Fruit fly (Drosophila melanogaster) whole organism, embryonic: Measurements from ENCODE around the gene CG11980.
A peak's percentile ranks its signal among the peaks of the same experiment; 100 is the strongest.

ENCODE experiments used
- Awh ChIP-seq: fragments of 200-800 bp; sonication (Bioruptor generic); IDR thresholded peaks from 2 replicates; pipeline ENCODE4, ENCODE4 v1.3.6; 2022; ENCODE audit warnings: missing biosample characterization, missing genetic modification characterization
- C15 ChIP-seq: fragments of 200-800 bp; sonication (Bioruptor generic); IDR thresholded peaks from 3 replicates; pipeline ENCODE4 v1.3.6; 2022; ENCODE audit warnings: missing biosample characterization, missing genetic modification characterization
- CG10209 ChIP-seq: fragments of 200-800 bp; sonication (Bioruptor generic); optimal IDR thresholded peaks from 3 replicates; lab custom pipeline; 2017; ENCODE audit warnings: missing biosample characterization, mild to moderate bottlenecking, missing genetic modification characterization, missing genetic modification reagents
- CG10979 ChIP-seq: fragments of 200-800 bp; sonication (Bioruptor generic); optimal IDR thresholded peaks from 2 replicates; lab custom pipeline; 2018; ENCODE audit warnings: missing biosample characterization, mild to moderate bottlenecking, missing genetic modification characterization, moderate library complexity
- CG15011 ChIP-seq: fragments of 200-800 bp; sonication (Bioruptor generic); optimal IDR thresholded peaks from 3 replicates; lab custom pipeline; 2018; ENCODE audit warnings: missing biosample characterization, mild to moderate bottlenecking, missing genetic modification characterization
- CG17186 ChIP-seq: fragments of 200-800 bp; sonication (Bioruptor generic); optimal IDR thresholded peaks from 3 replicates; lab custom pipeline; 2017; ENCODE audit warnings: missing biosample characterization, missing genetic modification reagents, missing genetic modification characterization
- CG2712 ChIP-seq: fragments of 200-800 bp; optimal IDR thresholded peaks from 3 replicates; lab custom pipeline; 2019; ENCODE audit warnings: missing biosample characterization, mild to moderate bottlenecking, missing genetic modification characterization, moderate library complexity
- CG31441 ChIP-seq: fragments of 200-800 bp; sonication (Bioruptor generic); IDR thresholded peaks from 2 replicates; pipeline ENCODE4 v1.3.6; 2022; ENCODE audit warnings: missing biosample characterization, missing genetic modification characterization
- CG32532 ChIP-seq: fragments of 200-800 bp; sonication (Bioruptor generic); IDR thresholded peaks from 2 replicates; pipeline ENCODE4 v1.3.6; 2022; ENCODE audit warnings: missing biosample characterization, missing genetic modification characterization
- CG32772 ChIP-seq: fragments of 200-800 bp; sonication (Bioruptor generic); IDR thresholded peaks from 2 replicates; pipeline ENCODE4 v1.3.6; 2022; ENCODE audit warnings: missing biosample characterization, missing genetic modification characterization
- CG4854 ChIP-seq: fragments of 200-800 bp; sonication (Bioruptor generic); optimal IDR thresholded peaks from 2 replicates; lab custom pipeline; 2016; ENCODE audit warnings: missing biosample characterization, missing genetic modification characterization, inconsistent platforms
- CG5245 ChIP-seq: fragments of 200-800 bp; sonication (Bioruptor generic); optimal IDR thresholded peaks from 3 replicates; lab custom pipeline; 2016; ENCODE audit warnings: missing biosample characterization, missing genetic modification characterization
- CG6813 ChIP-seq: fragments of 200-800 bp; sonication (Bioruptor generic); optimal IDR thresholded peaks from 2 replicates; lab custom pipeline; 2017; ENCODE audit warnings: missing biosample characterization, missing genetic modification characterization, mild to moderate bottlenecking, moderate library complexity, missing genetic modification reagents
- CG7372 ChIP-seq: fragments of 200-800 bp; sonication (Bioruptor generic); IDR thresholded peaks from 2 replicates; pipeline ENCODE4 v1.3.6; 2022; ENCODE audit warnings: missing biosample characterization, missing genetic modification characterization
- CG7839 ChIP-seq: fragments of 200-800 bp; sonication (Bioruptor generic); optimal IDR thresholded peaks from 3 replicates; lab custom pipeline; 2018; ENCODE audit warnings: missing biosample characterization, mild to moderate bottlenecking, missing genetic modification characterization, moderate library complexity
- CG7987 ChIP-seq: fragments of 200-800 bp; sonication (Bioruptor generic); optimal IDR thresholded peaks from 2 replicates; lab custom pipeline; 2018; ENCODE audit warnings: missing biosample characterization, mild to moderate bottlenecking, missing genetic modification characterization, moderate library complexity
- CG8924 ChIP-seq: fragments of 200-800 bp; optimal IDR thresholded peaks from 3 replicates; lab custom pipeline; 2019; ENCODE audit warnings: missing biosample characterization, mild to moderate bottlenecking, missing genetic modification characterization, moderate library complexity
- CG8944 ChIP-seq: fragments of 200-800 bp; sonication (Bioruptor generic); optimal IDR thresholded peaks from 3 replicates; lab custom pipeline; 2016; ENCODE audit warnings: missing biosample characterization, missing genetic modification characterization
- CG9215 ChIP-seq: fragments of 200-800 bp; sonication (Bioruptor generic); IDR thresholded peaks from 2 replicates; pipeline ENCODE4 v1.3.6; 2022; ENCODE audit warnings: missing biosample characterization, missing genetic modification characterization
- CG9609 ChIP-seq: fragments of 200-800 bp; sonication (Bioruptor generic); optimal IDR thresholded peaks from 3 replicates; lab custom pipeline; 2016; ENCODE audit warnings: missing biosample characterization, missing genetic modification characterization
- CG9817 ChIP-seq: fragments of 200-800 bp; sonication (Bioruptor generic); optimal IDR thresholded peaks from 2 replicates; lab custom pipeline; 2018; ENCODE audit warnings: missing biosample characterization, mild to moderate bottlenecking, missing genetic modification characterization, moderate library complexity
- D ChIP-seq, 2 experiments: fragments of 200-800 bp in 1 of 2; fragments of >200 bp in 1 of 2; sonication (Bioruptor generic) in 1 of 2; optimal IDR thresholded peaks; 2 replicates in 1 of 2; 3 replicates in 1 of 2; lab custom pipeline; 2017; ENCODE audit warnings: mild to moderate bottlenecking in 1 of 2, missing biosample characterization in 1 of 2, missing genetic modification characterization in 1 of 2, missing genetic modification reagents in 1 of 2
- Dp ChIP-seq: fragments of 200-800 bp; sonication (Bioruptor generic); optimal IDR thresholded peaks from 2 replicates; lab custom pipeline; 2018; ENCODE audit warnings: missing biosample characterization, mild to moderate bottlenecking, missing genetic modification characterization, moderate library complexity
- Fer3 ChIP-seq: fragments of 200-800 bp; sonication (Bioruptor generic); optimal IDR thresholded peaks from 2 replicates; lab custom pipeline; 2018; ENCODE audit warnings: missing biosample characterization, mild to moderate bottlenecking, missing genetic modification characterization, moderate library complexity
- GATAe ChIP-seq: fragments of 200-800 bp; sonication (Bioruptor generic); conservative IDR thresholded peaks from 2 replicates; pipeline ENCODE4 v1.3.6; 2022; ENCODE audit warnings: missing biosample characterization, missing genetic modification characterization
- Gug ChIP-seq: fragments of 200-800 bp; sonication (Bioruptor generic); IDR thresholded peaks from 4 replicates; pipeline ENCODE4 v1.3.6; 2022; ENCODE audit warnings: missing biosample characterization, missing genetic modification characterization
- HLH54F ChIP-seq: fragments of 200-800 bp; sonication (Bioruptor generic); optimal IDR thresholded peaks from 3 replicates; lab custom pipeline; 2016; ENCODE audit warnings: missing biosample characterization, missing genetic modification characterization
- HLHmδ ChIP-seq: fragments of 200-800 bp; sonication (Bioruptor generic); optimal IDR thresholded peaks from 2 replicates; lab custom pipeline; 2018; ENCODE audit warnings: missing biosample characterization, mild to moderate bottlenecking, missing genetic modification characterization, moderate library complexity
- Hmr ChIP-seq: fragments of 200-800 bp; sonication (Bioruptor generic); optimal IDR thresholded peaks from 3 replicates; lab custom pipeline; 2017; ENCODE audit warnings: mild to moderate bottlenecking, missing biosample characterization, missing genetic modification reagents, missing genetic modification characterization
- Hr78 ChIP-seq, 2 experiments: fragments of 200-800 bp in 1 of 2; fragments of >200 bp in 1 of 2; sonication (Bioruptor generic) in 1 of 2; optimal IDR thresholded peaks; 2 replicates each; lab custom pipeline; 2017 to 2019; ENCODE audit warnings: missing biosample characterization in 2 of 2, missing genetic modification characterization in 2 of 2, mild to moderate bottlenecking in 1 of 2, moderate library complexity in 1 of 2
- Jarid2 ChIP-seq: fragments of 200-800 bp; sonication (Bioruptor generic); optimal IDR thresholded peaks from 3 replicates; lab custom pipeline; 2017; ENCODE audit warnings: mild to moderate bottlenecking, missing biosample characterization, missing genetic modification reagents, missing genetic modification characterization
- MTF-1 ChIP-seq: fragments of 200-800 bp; sonication (Bioruptor generic); optimal IDR thresholded peaks from 2 replicates; lab custom pipeline; 2018; ENCODE audit warnings: missing biosample characterization, mild to moderate bottlenecking, missing genetic modification characterization, borderline replicate concordance
- Max ChIP-seq: fragments of 200-800 bp; sonication (Bioruptor generic); optimal IDR thresholded peaks from 2 replicates; lab custom pipeline; 2016; ENCODE audit warnings: missing biosample characterization, mild to moderate bottlenecking, missing genetic modification characterization
- Myb ChIP-seq: fragments of 200-800 bp; sonication (Bioruptor generic); optimal IDR thresholded peaks from 2 replicates; lab custom pipeline; 2016; ENCODE audit warnings: missing biosample characterization, missing genetic modification characterization
- cas ChIP-seq: fragments of 200-800 bp; sonication (Bioruptor generic); IDR thresholded peaks from 2 replicates; pipeline ENCODE4 v1.3.6; 2022; ENCODE audit warnings: missing biosample characterization, missing genetic modification characterization
- caup ChIP-seq: fragments of 200-800 bp; sonication (Bioruptor generic); optimal IDR thresholded peaks from 3 replicates; lab custom pipeline; 2017; ENCODE audit warnings: missing biosample characterization, mild to moderate bottlenecking, missing genetic modification characterization, moderate library complexity; ENCODE audit not compliant: severe bottlenecking
- hbn ChIP-seq: fragments of 200-800 bp; sonication (Bioruptor generic); IDR thresholded peaks from 2 replicates; pipeline ENCODE4 v1.3.6; 2022; ENCODE audit warnings: missing biosample characterization, missing genetic modification characterization; ENCODE audit not compliant: partially characterized antibody
- jing ChIP-seq: fragments of 200-800 bp; sonication (Bioruptor generic); optimal IDR thresholded peaks from 2 replicates; lab custom pipeline; 2018; ENCODE audit warnings: missing biosample characterization, mild to moderate bottlenecking, missing genetic modification characterization
- peb ChIP-seq: fragments of 200-800 bp; sonication (Bioruptor generic); IDR thresholded peaks from 2 replicates; pipeline ENCODE4 v1.3.6; 2022; ENCODE audit warnings: missing biosample characterization, missing genetic modification characterization
- phol ChIP-seq: fragments of 200-800 bp; sonication (Bioruptor generic); optimal IDR thresholded peaks from 3 replicates; lab custom pipeline; 2018; ENCODE audit warnings: missing biosample characterization, mild to moderate bottlenecking, missing genetic modification characterization, moderate library complexity
- psq ChIP-seq: fragments of 200-800 bp; sonication (Bioruptor generic); optimal IDR thresholded peaks from 2 replicates; lab custom pipeline; 2017; ENCODE audit warnings: missing biosample characterization, missing genetic modification characterization
- sim ChIP-seq: fragments of 200-800 bp; sonication (Bioruptor generic); IDR thresholded peaks from 2 replicates; pipeline ENCODE4 v1.3.6; 2022; ENCODE audit warnings: missing biosample characterization, missing genetic modification characterization
- slp2 ChIP-seq: fragments of 200-800 bp; sonication (Bioruptor generic); optimal IDR thresholded peaks from 2 replicates; lab custom pipeline; 2016; ENCODE audit warnings: missing biosample characterization, missing genetic modification characterization
- tll ChIP-seq, 2 experiments: fragments of 200-800 bp in 1 of 2; fragments of >200 bp in 1 of 2; sonication (Bioruptor generic) in 1 of 2; optimal IDR thresholded peaks; 2 replicates each; lab custom pipeline; 2017 to 2019; ENCODE audit warnings: missing biosample characterization in 2 of 2, missing genetic modification characterization in 2 of 2, mild to moderate bottlenecking in 1 of 2, moderate library complexity in 1 of 2
- toy ChIP-seq: fragments of 200-800 bp; sonication (Bioruptor generic); IDR thresholded peaks from 2 replicates; pipeline ENCODE4 v1.3.6; 2022; ENCODE audit warnings: missing biosample characterization, missing genetic modification characterization
- twi ChIP-seq: fragments of 200-800 bp; optimal IDR thresholded peaks from 2 replicates; lab custom pipeline; 2019; ENCODE audit warnings: missing biosample characterization, mild to moderate bottlenecking, missing genetic modification characterization, moderate library complexity
- wdn ChIP-seq: fragments of 200-800 bp; sonication (Bioruptor generic); IDR thresholded peaks from 2 replicates; pipeline ENCODE4 v1.3.6; 2022; ENCODE audit warnings: missing biosample characterization, missing genetic modification characterization
- zen ChIP-seq: fragments of 200-800 bp; sonication (Bioruptor generic); optimal IDR thresholded peaks from 3 replicates; lab custom pipeline; 2018; ENCODE audit warnings: missing biosample characterization, mild to moderate bottlenecking, missing genetic modification characterization, moderate library complexity
- zfh2 ChIP-seq: fragments of 200-800 bp; sonication (Bioruptor generic); optimal IDR thresholded peaks from 2 replicates; lab custom pipeline; 2016; ENCODE audit warnings: missing biosample characterization, missing genetic modification characterization

The CG11980 gene

dm6 chr3R:8963756-8964342 lies 40.0 kb upstream of the CG11980 start (continued):
- TF ChIP-seq Hmr (no peak), CG32772 (GFP tag; lab: Robert Waterston, UW) (peak; percentile 32; the same call in 1 of the 2 replicates), CG31441 (GFP tag; lab: Robert Waterston, UW) (peak; percentile 73), CG8924 (tag; lab: Kevin White, UChicago) (peak; percentile 35), tll (GFP tag; optimal IDR thresholded peaks at IDR 0.05; lab: Kevin White, UChicago) (no peak), CG7987 (GFP tag; lab: Kevin White, UChicago) (no peak), CG6813 (GFP tag; lab: Kevin White, UChicago) (no peak), CG32532 (no peak), HLH54F (GFP tag; lab: Kevin White, UChicago) (no peak), jing (GFP tag; lab: Kevin White, UChicago) (no peak), CG17186 (GFP tag; lab: Kevin White, UChicago) (no peak), psq (no peak), CG8944 (GFP tag; lab: Kevin White, UChicago) (no peak), zfh2 (GFP tag; lab: Kevin White, UChicago) (no peak), CG9609 (GFP tag; lab: Kevin White, UChicago) (no peak), Dp (GFP tag; lab: Kevin White, UChicago) (no peak), MTF-1 (GFP tag; lab: Kevin White, UChicago) (no peak), zen (tag; lab: Kevin White, UChicago) (no peak), CG2712 (peak; percentile 55), D (optimal IDR thresholded peaks at IDR 0.05; lab: Kevin White, UChicago) (no peak), D (GFP tag; optimal IDR thresholded peaks at IDR 0.05; lab: Kevin White, UChicago) (no peak), hbn (GFP tag; lab: Robert Waterston, UW) (no peak), Jarid2 (GFP tag; lab: Kevin White, UChicago) (no peak), HLHmδ (GFP tag; lab: Kevin White, UChicago) (no peak), sim (no peak), cas (GFP tag; lab: Robert Waterston, UW) (no peak), phol (tag; lab: Kevin White, UChicago) (peak; percentile 47), CG10209 (GFP tag; lab: Kevin White, UChicago) (no peak), CG5245 (no peak), wdn (GFP tag; lab: Robert Waterston, UW) (no peak), Fer3 (tag; lab: Kevin White, UChicago) (no peak), CG7839 (tag; lab: Kevin White, UChicago) (peak; percentile 48), Max (GFP tag; lab: Kevin White, UChicago) (no peak), C15 (GFP tag; lab: Robert Waterston, UW) (no peak), twi (tag; lab: Kevin White, UChicago) (no peak), CG7372 (GFP tag; lab: Robert Waterston, UW) (0 out of 2 replicates have a peak, but pooled peaks have one; percentile 16), Myb (GFP tag; lab: Kevin White, UChicago) (no peak), peb (no peak), CG4854 (GFP tag; lab: Kevin White, UChicago) (no peak), Gug (GFP tag; lab: Robert Waterston, UW) (no peak), CG15011 (no peak), CG10979 (tag; lab: Kevin White, UChicago) (peak; percentile 41), slp2 (no peak), CG9817 (no peak), Hr78 (GFP tag; optimal IDR thresholded peaks at IDR 0.05; lab: Kevin White, UChicago) (no peak), CG9215 (GFP tag; lab: Robert Waterston, UW) (no peak), toy (GFP tag; lab: Robert Waterston, UW) (no peak), caup (GFP tag; lab: Kevin White, UChicago) (no peak), GATAe (GFP tag; lab: Robert Waterston, UW) (no peak), Awh (peak; percentile 64; the same call in 1 of the 2 replicates)
